Fruit fly (Drosophila melanogaster): ENCODE data around the gene CG9391.
A peak's percentile ranks its signal among the peaks of the same experiment; 100 is the strongest.

- TF ChIP-seq CG11294 (GFP tag; IDR thresholded peaks at IDR 0.05) (no peak), CG6163 (GFP tag; IDR thresholded peaks at IDR 0.05) (0 out of 3 replicates have a peak, but pooled peaks have one; percentile 27), vri (GFP tag; optimal IDR thresholded peaks at IDR 0.05) (no peak), CG3032 (tag; optimal IDR thresholded peaks at IDR 0.05) (no peak), Blimp-1 (GFP tag; optimal IDR thresholded peaks at IDR 0.05) (no peak), CG8319 (GFP tag; optimal IDR thresholded peaks at IDR 0.05) (no peak), achi (GFP tag; optimal IDR thresholded peaks at IDR 0.05) (no peak), topi (GFP tag; optimal IDR thresholded peaks at IDR 0.05) (no peak), Smox (GFP tag; optimal IDR thresholded peaks at IDR 0.05) (no peak), Lpt (GFP tag; optimal IDR thresholded peaks at IDR 0.05) (peak; percentile 9), fkh (GFP tag; optimal IDR thresholded peaks at IDR 0.05) (no peak)
Measured at dm6 chr3L:21225642-21226041, 42.5 kb downstream of the CG9391 start.

Measured in whole organism, prepupa.